Fruit fly (Drosophila melanogaster) whole organism: ENCODE measurements around the gene CG42534.

Source experiments
- CG8478 ChIP-seq: fragments of >200 bp; optimal IDR thresholded peaks from 2 replicates; lab custom pipeline; 2018; ENCODE audit warnings: inconsistent platforms
- pan ChIP-seq: fragments of >200 bp; optimal IDR thresholded peaks from 2 replicates; lab custom pipeline; 2017
- psq ChIP-seq: fragments of >200 bp; optimal IDR thresholded peaks from 2 replicates; lab custom pipeline; 2017

DNA sequence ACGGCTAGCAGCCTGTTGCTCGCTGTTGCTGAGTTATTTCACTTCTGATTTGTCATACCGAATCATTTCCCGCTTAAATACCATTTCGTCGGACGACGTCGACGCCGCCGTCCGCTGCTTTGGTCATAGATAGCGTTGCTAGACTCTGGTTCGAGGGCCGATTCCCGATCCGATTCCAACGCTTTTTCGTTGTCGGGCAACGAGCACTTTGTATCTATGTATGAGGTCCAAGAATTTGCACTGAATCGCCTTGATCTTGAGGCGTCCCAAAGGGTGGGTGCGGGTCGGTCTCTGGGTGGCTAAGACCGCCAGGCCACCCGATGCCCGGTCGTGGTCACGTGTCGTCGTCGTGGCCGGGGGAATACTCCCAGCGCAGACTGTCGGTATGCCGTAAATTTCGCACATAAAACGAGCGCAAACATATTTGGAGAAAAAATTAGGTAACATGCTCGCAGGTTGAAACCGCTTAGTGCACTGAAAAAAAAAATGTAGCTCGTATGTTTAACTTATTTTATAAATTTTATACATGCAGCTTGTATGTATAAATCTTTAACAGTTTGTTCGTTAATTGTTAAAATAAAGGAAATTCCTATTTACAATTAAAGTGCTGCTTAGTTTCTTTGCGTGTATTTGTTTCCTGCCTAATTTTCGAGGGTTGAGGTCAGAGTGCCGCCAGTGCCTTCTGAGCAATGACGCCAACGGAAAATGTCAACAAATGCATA is 48.1 kb upstream of the CG42534 start, which contains the start of gene CG3348:
- TF ChIP-seq CG8478 (no peak), pan (no peak), psq (lab: Kevin White, UChicago) (no peak)
